Fruit fly (Drosophila melanogaster): Measurements from ENCODE around the gene Wdr37.

Wdr37 gene

dm6 chr3R:18396801-18397604, 5.5 kb downstream of the Wdr37 start, which contains the start of gene Vti1b:
Gene Vti1b, plus strand, starts transcription at chr3R:18396995.
- TF ChIP-seq CG11093 (GFP tag; IDR thresholded peaks at IDR 0.05) (peak; percentile 93), MBD-R2 (GFP tag; IDR thresholded peaks at IDR 0.05) (peak; percentile 55; the same call in 1 of the 2 replicates), ranshi (GFP tag; IDR thresholded peaks at IDR 0.05) (peak; percentile 92), B-H2 (GFP tag; optimal IDR thresholded peaks at IDR 0.05) (peak; percentile 42), CG2129 (GFP tag; IDR thresholded peaks at IDR 0.05; ENCODE audit: partially characterized antibody) (no peak), CG6272 (GFP tag; IDR thresholded peaks at IDR 0.05) (peak; percentile 88), CG15514 (GFP tag; optimal IDR thresholded peaks at IDR 0.05) (peak; percentile 78), CG2202 (tag; optimal IDR thresholded peaks at IDR 0.05) (peak; percentile 94), Hsf (GFP tag; optimal IDR thresholded peaks at IDR 0.05) (peak; percentile 96), CG5245 (GFP tag; optimal IDR thresholded peaks at IDR 0.05) (peak; percentile 92), D19A (tag; optimal IDR thresholded peaks at IDR 0.05) (peak; percentile 91), CG32532 (GFP tag; IDR thresholded peaks at IDR 0.05) (peak; percentile 87), tio (GFP tag; optimal IDR thresholded peaks at IDR 0.05) (peak; percentile 90), CG30403 (GFP tag; optimal IDR thresholded peaks at IDR 0.05) (peak; percentile 95), sima (GFP tag; optimal IDR thresholded peaks at IDR 0.05) (no peak), CG14050 (GFP tag; IDR thresholded peaks at IDR 0.05) (peak; percentile 90), Dek (tag; optimal IDR thresholded peaks at IDR 0.05) (peak; percentile 85), stc (GFP tag; IDR thresholded peaks at IDR 0.05) (peak; percentile 91), CG6683 (GFP tag; optimal IDR thresholded peaks at IDR 0.05) (peak; percentile 85), Dad (GFP tag; optimal IDR thresholded peaks at IDR 0.05) (peak; percentile 94), trh (GFP tag; optimal IDR thresholded peaks at IDR 0.05) (peak; percentile 63), CHES-1-like (GFP tag; optimal IDR thresholded peaks at IDR 0.05) (peak; percentile 90), CG15696 (tag; optimal IDR thresholded peaks at IDR 0.05) (peak; percentile 76), CG16813 (GFP tag; IDR thresholded peaks at IDR 0.05; ENCODE audit: partially characterized antibody) (no peak), CG18262 (tag; optimal IDR thresholded peaks at IDR 0.05) (peak; percentile 96), Elba2 (GFP tag; optimal IDR thresholded peaks at IDR 0.05) (peak; percentile 63), chn (GFP tag; optimal IDR thresholded peaks at IDR 0.05) (peak; percentile 96), wdn (GFP tag; IDR thresholded peaks at IDR 0.05) (peak; percentile 86), Bdp1 (GFP tag; optimal IDR thresholded peaks at IDR 0.05) (peak; percentile 82), CG8089 (GFP tag; optimal IDR thresholded peaks at IDR 0.05) (peak; percentile 93), nmo (GFP tag; optimal IDR thresholded peaks at IDR 0.05) (peak; percentile 96), CG8290 (GFP tag; optimal IDR thresholded peaks at IDR 0.05) (peak; percentile 53), CG8290 (tag; optimal IDR thresholded peaks at IDR 0.05) (peak; percentile 45 to 81), Taf1 (GFP tag; IDR thresholded peaks at IDR 0.05) (peak; percentile 87), z (GFP tag; IDR thresholded peaks at IDR 0.05) (peak; percentile 61; the same call in 1 of the 3 replicates), Gug (GFP tag; IDR thresholded peaks at IDR 0.05) (peak; percentile 94), ATbp (GFP tag; optimal IDR thresholded peaks at IDR 0.05) (peak; percentile 90), ERR (GFP tag; optimal IDR thresholded peaks at IDR 0.05) (peak; percentile 89), mirr (GFP tag; optimal IDR thresholded peaks at IDR 0.05) (peak; percentile 69), sens (GFP tag) (peak; percentile 98), CG3163 (GFP tag; optimal IDR thresholded peaks at IDR 0.05) (peak; percentile 84), toy (GFP tag; IDR thresholded peaks at IDR 0.05) (peak; percentile 77), Awh (GFP tag; IDR thresholded peaks at IDR 0.05) (peak; percentile 84), wek (GFP tag; optimal IDR thresholded peaks at IDR 0.05) (peak; percentile 60), CG18619 (GFP tag; optimal IDR thresholded peaks at IDR 0.05) (peak; percentile 90), exex (tag; optimal IDR thresholded peaks at IDR 0.05) (peak; percentile 85), Lim3 (GFP tag; IDR thresholded peaks at IDR 0.05) (peak; percentile 88), Drgx (GFP tag; IDR thresholded peaks at IDR 0.05) (peak; percentile 96), Hmx (GFP tag; optimal IDR thresholded peaks at IDR 0.05) (peak; percentile 86), scrt (GFP tag; optimal IDR thresholded peaks at IDR 0.05) (peak; percentile 89)
